Worm (Caenorhabditis elegans) whole organism, young adult: ENCODE data around the gene cone-1.

Experiments used
- F52B5.7 ChIP-seq: sonication (generic microtip); optimal IDR thresholded peaks from 2 replicates; lab custom pipeline; 2016; ENCODE audit warnings: mild to moderate bottlenecking, missing genetic modification characterization, missing compliant biosample characterization
- ama-1 ChIP-seq, 3 experiments: fragments of 150-350 bp in 1 of 3; sonication (generic microtip) in 2 of 3; optimal IDR thresholded peaks; 2 replicates each; lab custom pipeline; 2014 to 2018; ENCODE audit warnings: missing biosample characterization in 2 of 3, missing genetic modification characterization in 2 of 3, missing genetic modification reagents in 2 of 3
- die-1 ChIP-seq: sonication (generic microtip); optimal IDR thresholded peaks from 2 replicates; lab custom pipeline; 2016; ENCODE audit warnings: missing genotype, mild to moderate bottlenecking, missing genetic modification characterization, missing compliant biosample characterization
- dpl-1 ChIP-seq: fragments of 150-350 bp; optimal IDR thresholded peaks from 2 replicates; lab custom pipeline; 2014; ENCODE audit warnings: missing biosample characterization, missing genetic modification reagents, missing genetic modification characterization
- gei-17 ChIP-seq: fragments of 200-800 bp; sonication (Bioruptor generic); optimal IDR thresholded peaks from 2 replicates; lab custom pipeline; 2018; ENCODE audit warnings: mild to moderate bottlenecking, missing genetic modification characterization, missing compliant biosample characterization
- nhr-27 ChIP-seq: fragments of 200-800 bp; sonication (Bioruptor generic); optimal IDR thresholded peaks from 2 replicates; lab custom pipeline; 2018; ENCODE audit warnings: mild to moderate bottlenecking, missing genetic modification characterization, moderate library complexity, missing compliant biosample characterization
- pha-4 ChIP-seq: fragments of 150-350 bp; sonication (generic microtip); optimal IDR thresholded peaks from 2 replicates; lab custom pipeline; 2014; ENCODE audit warnings: missing biosample characterization, missing genetic modification reagents, missing genetic modification characterization

DNA sequence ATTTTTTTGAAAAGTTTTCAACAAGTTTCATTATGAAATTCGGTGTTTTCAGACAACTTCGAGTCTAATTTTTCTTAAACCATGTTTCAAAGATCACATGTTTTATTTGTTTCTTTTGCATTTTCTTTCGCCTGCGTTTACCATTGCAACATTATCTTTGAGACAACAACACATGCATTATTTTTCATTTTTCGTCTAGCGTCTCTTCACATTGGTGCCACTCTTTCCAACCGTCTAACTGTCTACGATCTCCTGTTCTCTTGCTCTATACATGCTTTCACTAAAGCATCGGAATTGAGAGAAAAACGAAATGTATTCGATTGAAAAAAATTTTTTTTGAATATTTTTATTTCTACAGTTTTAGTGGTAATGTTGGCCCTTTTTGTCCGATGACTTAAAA, 48.1 kb downstream of the cone-1 start:
- TF ChIP-seq gei-17 (GFP tag; lab: Kevin White, UChicago): no peak
- TF ChIP-seq dpl-1: no peak
- no peak for TF ChIP-seq pha-4 (tag; lab: Kevin White, UChicago)
- TF ChIP-seq F52B5.7: no peak
- no peak for TF ChIP-seq die-1 (tag; lab: Kevin White, UChicago)
- no peak for TF ChIP-seq ama-1 (optimal IDR thresholded peaks at IDR 0.05; lab: Kevin White, UChicago)
- no peak for TF ChIP-seq ama-1 (GFP tag; optimal IDR thresholded peaks at IDR 0.05; lab: Kevin White, UChicago)
- no peak for TF ChIP-seq nhr-27 (tag; lab: Kevin White, UChicago)
